Fruit fly (Drosophila melanogaster) whole organism, embryonic: ENCODE measurements around the gene CG1572.

ENCODE experiments used
- CG7556 ChIP-seq: fragments of 200-800 bp; sonication (Bioruptor generic); optimal IDR thresholded peaks from 2 replicates; lab custom pipeline; 2017; ENCODE audit warnings: missing biosample characterization, mild to moderate bottlenecking, missing genetic modification characterization
- Camta ChIP-seq: fragments of 200-800 bp; sonication (Bioruptor generic); optimal IDR thresholded peaks from 2 replicates; lab custom pipeline; 2016; ENCODE audit warnings: missing biosample characterization, missing genetic modification characterization
- Deaf1 ChIP-seq: fragments of 200-800 bp; optimal IDR thresholded peaks from 3 replicates; lab custom pipeline; 2019; ENCODE audit warnings: missing biosample characterization, mild to moderate bottlenecking, missing genetic modification characterization, moderate library complexity
- nmo ChIP-seq: fragments of 200-800 bp; sonication (Bioruptor generic); optimal IDR thresholded peaks from 2 replicates; lab custom pipeline; 2018; ENCODE audit warnings: missing biosample characterization, mild to moderate bottlenecking, missing genetic modification characterization, moderate library complexity
- peb ChIP-seq: fragments of 200-800 bp; sonication (Bioruptor generic); IDR thresholded peaks from 2 replicates; pipeline ENCODE4 v1.3.6; 2022; ENCODE audit warnings: missing biosample characterization, missing genetic modification characterization

dm6 chrX:11511299-11511698 lies 47.2 kb downstream of the CG1572 start:
- TF ChIP-seq nmo: no peak
- TF ChIP-seq peb (GFP tag; lab: Robert Waterston, UW): no peak
- no peak for TF ChIP-seq Deaf1 (tag; lab: Kevin White, UChicago)
- no peak for TF ChIP-seq CG7556 (GFP tag; lab: Kevin White, UChicago)
- no peak for TF ChIP-seq Camta (GFP tag; lab: Kevin White, UChicago)
